Worm (Caenorhabditis elegans) whole organism, midembryonic: ENCODE data around the gene C01C10.2.

Experiments
- T22C8.4 ChIP-seq: fragments of 200-800 bp; sonication (Bioruptor generic); IDR thresholded peaks from 2 replicates; pipeline ENCODE4 v1.3.6; 2022; ENCODE audit warnings: missing genetic modification characterization, missing compliant biosample characterization
- cog-1 ChIP-seq: sonication (generic microtip); optimal IDR thresholded peaks from 2 replicates; lab custom pipeline; 2016; ENCODE audit warnings: missing genetic modification characterization, missing compliant biosample characterization
- flt-1 ChIP-seq: fragments of 200-800 bp; sonication (Bioruptor generic); IDR thresholded peaks from 2 replicates; pipeline ENCODE4 v1.3.6; 2022; ENCODE audit warnings: missing genetic modification characterization, missing compliant biosample characterization
- klf-2 ChIP-seq: fragments of 200-800 bp; sonication (Bioruptor generic); conservative IDR thresholded peaks from 2 replicates; pipeline ENCODE4 v1.3.6; 2022; ENCODE audit warnings: missing genetic modification reagents, missing genetic modification characterization, missing compliant biosample characterization
- med-1 ChIP-seq: sonication (generic microtip); optimal IDR thresholded peaks from 2 replicates; lab custom pipeline; 2017; ENCODE audit warnings: missing genetic modification characterization, mild to moderate bottlenecking, missing compliant biosample characterization, antibody characterized with exemption, missing genetic modification reagents; ENCODE audit not compliant: insufficient read depth
- ref-1 ChIP-seq: fragments of 200-800 bp; sonication (Bioruptor generic); conservative IDR thresholded peaks from 2 replicates; pipeline ENCODE4 v1.3.6; 2022; ENCODE audit warnings: missing genetic modification reagents, missing genetic modification characterization, missing compliant biosample characterization
- tab-1 ChIP-seq: fragments of 200-800 bp; sonication (Bioruptor generic); IDR thresholded peaks from 2 replicates; pipeline ENCODE4 v1.3.6; 2022; ENCODE audit warnings: missing genetic modification characterization, missing compliant biosample characterization
- ztf-23 ChIP-seq: fragments of 200-800 bp; sonication (Bioruptor generic); IDR thresholded peaks from 2 replicates; pipeline ENCODE4 v1.3.6; 2022; ENCODE audit warnings: missing genetic modification reagents, missing genetic modification characterization, missing compliant biosample characterization
- ztf-29 ChIP-seq: fragments of 200-800 bp; sonication (Bioruptor generic); IDR thresholded peaks from 2 replicates; pipeline ENCODE4 v1.3.6; 2022; ENCODE audit warnings: missing genetic modification reagents, missing genetic modification characterization, missing compliant biosample characterization

Gene C01C10.2

ce11 chrX:7437949-7438348, at the start of gene C01C10.2:
Gene C01C10.2 (minus strand): TSS chrX:7438118.
- TF ChIP-seq cog-1 (tag; lab: Kevin White, UChicago) (no peak), ztf-23 (GFP tag; lab: Robert Waterston, UW) (no peak), klf-2 (GFP tag; lab: Robert Waterston, UW) (no peak), tab-1 (GFP tag; lab: Robert Waterston, UW) (no peak), ztf-29 (GFP tag; lab: Robert Waterston, UW) (no peak)

ce11 chrX:7485748-7486147, 47.8 kb upstream of the C01C10.2 start, which contains the start of gene gly-12:
Gene gly-12 (plus strand): TSS chrX:7485864.
- TF ChIP-seq tab-1 (GFP tag; lab: Robert Waterston, UW) (no peak), klf-2 (GFP tag; lab: Robert Waterston, UW) (no peak), T22C8.4 (GFP tag; lab: Robert Waterston, UW) (no peak), ztf-23 (GFP tag; lab: Robert Waterston, UW) (no peak), ref-1 (GFP tag; lab: Robert Waterston, UW) (no peak), med-1 (GFP tag; lab: Kevin White, UChicago) (no peak), ztf-29 (GFP tag; lab: Robert Waterston, UW) (no peak), cog-1 (tag; lab: Kevin White, UChicago) (no peak), flt-1 (GFP tag; lab: Robert Waterston, UW) (no peak)

- TF ChIP-seq klf-2 (GFP tag; lab: Robert Waterston, UW) (no peak), ref-1 (GFP tag; lab: Robert Waterston, UW) (no peak), ztf-29 (GFP tag; lab: Robert Waterston, UW) (no peak)
Observed at ce11 chrX:7480756-7481155, 42.8 kb upstream of the C01C10.2 start, which contains the start of gene F48E3.9. Gene F48E3.9 (plus strand): TSS chrX:7481056.

ce11 chrX:7478948-7479347, 41.0 kb upstream of the C01C10.2 start, which contains the start of gene mek-1:
Gene mek-1 (plus strand): TSS chrX:7479248.
- TF ChIP-seq ztf-23 (GFP tag; lab: Robert Waterston, UW) (no peak), tab-1 (GFP tag; lab: Robert Waterston, UW) (no peak), med-1 (GFP tag; lab: Kevin White, UChicago) (no peak), ztf-29 (GFP tag; lab: Robert Waterston, UW) (no peak), ref-1 (GFP tag; lab: Robert Waterston, UW) (no peak), klf-2 (GFP tag; lab: Robert Waterston, UW) (no peak), flt-1 (GFP tag; lab: Robert Waterston, UW) (no peak), T22C8.4 (GFP tag; lab: Robert Waterston, UW) (no peak), cog-1 (tag; lab: Kevin White, UChicago) (no peak)

- TF ChIP-seq T22C8.4 (GFP tag; lab: Robert Waterston, UW), result no peak
- no peak for TF ChIP-seq cog-1 (tag; lab: Kevin White, UChicago)
- TF ChIP-seq tab-1 (GFP tag; lab: Robert Waterston, UW), result no peak
- TF ChIP-seq ztf-29 (GFP tag; lab: Robert Waterston, UW), result no peak
- no peak for TF ChIP-seq flt-1 (GFP tag; lab: Robert Waterston, UW)
Observed at ce11 chrX:7478476-7478875, 40.6 kb upstream of the C01C10.2 start.

ce11 chrX:7474968-7475433, 37.1 kb upstream of the C01C10.2 start, which contains the start of gene coh-1:
Gene coh-1 (minus strand): TSS chrX:7475018.
- no peak for TF ChIP-seq T22C8.4 (GFP tag; lab: Robert Waterston, UW)
- TF ChIP-seq ztf-23 (GFP tag; lab: Robert Waterston, UW), result 0 out of 2 replicates have a peak, but pooled peaks have one; percentile 16

ce11 chrX:7469907-7470306, 32.0 kb upstream of the C01C10.2 start:
- TF ChIP-seq ref-1 (GFP tag; lab: Robert Waterston, UW) (no peak), klf-2 (GFP tag; lab: Robert Waterston, UW) (no peak), flt-1 (GFP tag; lab: Robert Waterston, UW) (no peak), T22C8.4 (GFP tag; lab: Robert Waterston, UW) (no peak), ztf-23 (GFP tag; lab: Robert Waterston, UW) (no peak), cog-1 (tag; lab: Kevin White, UChicago) (no peak), ztf-29 (GFP tag; lab: Robert Waterston, UW) (no peak), tab-1 (GFP tag; lab: Robert Waterston, UW) (no peak), med-1 (GFP tag; lab: Kevin White, UChicago) (no peak)

ce11 chrX:7466682-7467081, 28.8 kb upstream of the C01C10.2 start:
- TF ChIP-seq ztf-29 (GFP tag; lab: Robert Waterston, UW) (no peak), ref-1 (GFP tag; lab: Robert Waterston, UW) (no peak), cog-1 (tag; lab: Kevin White, UChicago) (no peak), tab-1 (GFP tag; lab: Robert Waterston, UW) (no peak)

- TF ChIP-seq med-1 (GFP tag; lab: Kevin White, UChicago), result no peak
Observed at ce11 chrX:7464389-7464788, 26.5 kb upstream of the C01C10.2 start.

ce11 chrX:7463637-7464036, 25.7 kb upstream of the C01C10.2 start, which contains the start of gene sox-2:
Gene sox-2 (minus strand): TSS chrX:7463736.
- TF ChIP-seq cog-1 (tag; lab: Kevin White, UChicago), result no peak
- no peak for TF ChIP-seq klf-2 (GFP tag; lab: Robert Waterston, UW)
- no peak for TF ChIP-seq tab-1 (GFP tag; lab: Robert Waterston, UW)
- TF ChIP-seq ref-1 (GFP tag; lab: Robert Waterston, UW), result no peak
- TF ChIP-seq flt-1 (GFP tag; lab: Robert Waterston, UW), result no peak
- TF ChIP-seq med-1 (GFP tag; lab: Kevin White, UChicago), result no peak
- TF ChIP-seq ztf-23 (GFP tag; lab: Robert Waterston, UW), result no peak
- TF ChIP-seq T22C8.4 (GFP tag; lab: Robert Waterston, UW), result no peak
- no peak for TF ChIP-seq ztf-29 (GFP tag; lab: Robert Waterston, UW)
